Worm (Caenorhabditis elegans): ENCODE data around the gene Y39A1A.17.

- TF ChIP-seq unc-62 (GFP tag; optimal IDR thresholded peaks at IDR 0.05) = no peak
- TF ChIP-seq ama-1 (optimal IDR thresholded peaks at IDR 0.05) = no peak
- TF ChIP-seq nhr-28 (tag; optimal IDR thresholded peaks at IDR 0.05) = no peak
- TF ChIP-seq snpc-4 (tag; optimal IDR thresholded peaks at IDR 0.05) = no peak
- TF ChIP-seq sox-4 (tag; optimal IDR thresholded peaks at IDR 0.05) = no peak
- no peak for TF ChIP-seq Y116A8C.19 (tag; optimal IDR thresholded peaks at IDR 0.05; ENCODE audit: borderline replicate concordance)
- no peak for TF ChIP-seq rnt-1 (tag; optimal IDR thresholded peaks at IDR 0.05)
- TF ChIP-seq nhr-237 (tag; optimal IDR thresholded peaks at IDR 0.05) = no peak
- TF ChIP-seq dsc-1 (tag; optimal IDR thresholded peaks at IDR 0.05) = no peak
- TF ChIP-seq zag-1 (tag; optimal IDR thresholded peaks at IDR 0.05) = no peak
- TF ChIP-seq isw-1 (GFP tag; IDR thresholded peaks at IDR 0.05) = no peak
These were observed 33.3 kb downstream of the Y39A1A.17 start for ce11 chrIII:10657661-10658060.
